Fruit fly (Drosophila melanogaster) whole organism, prepupa: ENCODE measurements around the gene CG15333.

Experiments
- CG3919 ChIP-seq: fragments of 200-800 bp; sonication (Bioruptor generic); optimal IDR thresholded peaks from 3 replicates; lab custom pipeline; 2016; ENCODE audit warnings: missing biosample characterization, missing genetic modification characterization
- Eip78C ChIP-seq: fragments of 200-800 bp; sonication (Bioruptor generic); peaks from one replicate; lab custom pipeline; 2016; ENCODE audit warnings: missing biosample characterization, missing genetic modification characterization
- Hr4 ChIP-seq: fragments of 200-800 bp; sonication (Bioruptor generic); optimal IDR thresholded peaks from 3 replicates; lab custom pipeline; 2016; ENCODE audit warnings: missing biosample characterization, missing genetic modification characterization
- Lpt ChIP-seq: fragments of 200-800 bp; sonication (Bioruptor generic); optimal IDR thresholded peaks from 3 replicates; lab custom pipeline; 2016; ENCODE audit warnings: missing biosample characterization, missing genetic modification characterization
- acj6 ChIP-seq: fragments of 200-800 bp; sonication (Bioruptor generic); optimal IDR thresholded peaks from 3 replicates; lab custom pipeline; 2016; ENCODE audit warnings: missing biosample characterization, missing genetic modification characterization
- dsx ChIP-seq: fragments of 200-800 bp; optimal IDR thresholded peaks from 3 replicates; lab custom pipeline; 2019; ENCODE audit warnings: missing biosample characterization, mild to moderate bottlenecking, missing genetic modification characterization, moderate library complexity; ENCODE audit not compliant: poor library complexity, severe bottlenecking

- TF ChIP-seq dsx (GFP tag; lab: Kevin White, UChicago): no peak
- TF ChIP-seq Hr4 (GFP tag; lab: Kevin White, UChicago): no peak
- no peak for TF ChIP-seq Lpt (GFP tag; lab: Kevin White, UChicago)
- peak; percentile 70 for TF ChIP-seq Eip78C (GFP tag; lab: Kevin White, UChicago)
- TF ChIP-seq CG3919: no peak
- TF ChIP-seq acj6 (GFP tag; lab: Kevin White, UChicago): peak; percentile 14
Observed at dm6 chrX:7995171-7995747, 25.9 kb downstream of the CG15333 start, which contains the start of gene Tbh.
